Fruit fly (Drosophila melanogaster): ENCODE measurements around the gene Fhos.
A peak's percentile ranks its signal among the peaks of the same experiment; 100 is the strongest.

- TF ChIP-seq lola (GFP tag; optimal IDR thresholded peaks at IDR 0.05): no peak
- TF ChIP-seq foxo (GFP tag; optimal IDR thresholded peaks at IDR 0.05): peak in 1 of 2 experiments; percentile 45
- TF ChIP-seq pan (optimal IDR thresholded peaks at IDR 0.05): no peak
- no peak for TF ChIP-seq jim (GFP tag; optimal IDR thresholded peaks at IDR 0.05)
- TF ChIP-seq OdsH (GFP tag; optimal IDR thresholded peaks at IDR 0.05): peak; percentile 40
- TF ChIP-seq rgr (GFP tag; optimal IDR thresholded peaks at IDR 0.05): peak; percentile 73
- TF ChIP-seq Dfd (GFP tag; optimal IDR thresholded peaks at IDR 0.05): no peak
Observed at dm6 chr3L:8719990-8720559, 33.3 kb upstream of the Fhos start, which contains the start of gene SrpRbeta.

Data from whole organism, wandering third instar larva.